Worm (Caenorhabditis elegans): ENCODE data around the gene vhp-1.

The vhp-1 gene

ce11 chrII:5281137-5281536 lies 41.9 kb upstream of the vhp-1 start (continued):
- TF ChIP-seq spr-3 (GFP tag; optimal IDR thresholded peaks at IDR 0.05) (no peak), lin-38 (GFP tag; IDR thresholded peaks at IDR 0.05) (no peak), lin-15B (tag; optimal IDR thresholded peaks at IDR 0.05) (no peak), R02D3.7 (tag; optimal IDR thresholded peaks at IDR 0.05) (no peak), snpc-1.2 (GFP tag; IDR thresholded peaks at IDR 0.05) (no peak), unc-39 (tag; optimal IDR thresholded peaks at IDR 0.05) (no peak), pha-4 (GFP tag; IDR thresholded peaks at IDR 0.05) (no peak), pha-4 (tag; optimal IDR thresholded peaks at IDR 0.05) (no peak), gei-8 (GFP tag; optimal IDR thresholded peaks at IDR 0.05) (no peak), snpc-4 (tag; optimal IDR thresholded peaks at IDR 0.05) (no peak), lin-29 (GFP tag; IDR thresholded peaks at IDR 0.05) (no peak), dmd-6 (GFP tag; IDR thresholded peaks at IDR 0.05) (peak; percentile 63), T20F7.1 (GFP tag; optimal IDR thresholded peaks at IDR 0.05) (no peak), cey-2 (tag; optimal IDR thresholded peaks at IDR 0.05; ENCODE audit: borderline replicate concordance, insufficient read depth) (no peak), daf-8 (GFP tag; IDR thresholded peaks at IDR 0.05) (no peak), daf-19 (GFP tag; conservative IDR thresholded peaks at IDR 0.05) (no peak), nhr-42 (GFP tag; IDR thresholded peaks at IDR 0.05) (no peak), dve-1 (tag; optimal IDR thresholded peaks at IDR 0.05; ENCODE audit: insufficient read depth) (peak; percentile 95), F37D6.2 (tag; optimal IDR thresholded peaks at IDR 0.05) (no peak), hif-1 (tag; optimal IDR thresholded peaks at IDR 0.05) (peak in 1 of 2 experiments; percentile 61), nhr-48 (tag; optimal IDR thresholded peaks at IDR 0.05) (peak; percentile 3)

ce11 chrII:5282192-5282591 lies 40.9 kb upstream of the vhp-1 start, which contains the start of gene pmt-1:
pmt-1 (minus strand) TSS chrII:5282523.
- TF ChIP-seq dve-1 (tag; optimal IDR thresholded peaks at IDR 0.05; ENCODE audit: insufficient read depth) (peak; percentile 84), tra-1 (GFP tag; IDR thresholded peaks at IDR 0.05) (peak; percentile 83), lin-38 (GFP tag; IDR thresholded peaks at IDR 0.05) (no peak), ceh-44 (GFP tag; IDR thresholded peaks at IDR 0.05) (no peak), nhr-102 (tag; optimal IDR thresholded peaks at IDR 0.05) (no peak), fkh-10 (GFP tag; optimal IDR thresholded peaks at IDR 0.05) (no peak), ceh-32 (tag; optimal IDR thresholded peaks at IDR 0.05; ENCODE audit: poor library complexity) (no peak), dmd-6 (GFP tag; IDR thresholded peaks at IDR 0.05) (peak; percentile 72), mdl-1 (tag; optimal IDR thresholded peaks at IDR 0.05) (peak; percentile 41 to 71), nhr-237 (tag; optimal IDR thresholded peaks at IDR 0.05) (no peak), dmd-8 (GFP tag; IDR thresholded peaks at IDR 0.05) (no peak), nhr-28 (tag; optimal IDR thresholded peaks at IDR 0.05) (peak; percentile 28), spr-3 (GFP tag; optimal IDR thresholded peaks at IDR 0.05) (no peak), nhr-76 (tag; optimal IDR thresholded peaks at IDR 0.05) (no peak), dmd-9 (GFP tag; IDR thresholded peaks at IDR 0.05) (no peak), hlh-11 (tag; optimal IDR thresholded peaks at IDR 0.05) (peak; percentile 75), vab-7 (GFP tag; IDR thresholded peaks at IDR 0.05) (no peak), F37D6.2 (tag; optimal IDR thresholded peaks at IDR 0.05) (no peak), php-3 (GFP tag; IDR thresholded peaks at IDR 0.05) (no peak), nhr-48 (tag; optimal IDR thresholded peaks at IDR 0.05) (no peak), lsy-2 (tag; optimal IDR thresholded peaks at IDR 0.05) (peak in 1 of 2 experiments; percentile 31), daf-16 (GFP tag; optimal IDR thresholded peaks at IDR 0.05) (no peak), daf-16 (tag; optimal IDR thresholded peaks at IDR 0.05) (no peak), D1046.2 (GFP tag; IDR thresholded peaks at IDR 0.05) (no peak), daf-8 (GFP tag; IDR thresholded peaks at IDR 0.05) (no peak), hlh-30 (tag; optimal IDR thresholded peaks at IDR 0.05; ENCODE audit: insufficient read depth) (peak; percentile 91), nhr-10 (tag; optimal IDR thresholded peaks at IDR 0.05) (peak; percentile 42), T20F7.1 (GFP tag; optimal IDR thresholded peaks at IDR 0.05) (peak; percentile 11), mxl-3 (GFP tag; optimal IDR thresholded peaks at IDR 0.05) (peak; percentile 87), mep-1 (tag; optimal IDR thresholded peaks at IDR 0.05) (peak; percentile 33), zfp-2 (tag; optimal IDR thresholded peaks at IDR 0.05) (no peak)
